Worm (Caenorhabditis elegans) whole organism, L4 larva: Measurements from ENCODE around the gene str-155.

ENCODE experiments used
- Y5F2A.4 ChIP-seq: fragments of 200-800 bp; sonication (Bioruptor generic); optimal IDR thresholded peaks from 2 replicates; lab custom pipeline; 2018; ENCODE audit warnings: mild to moderate bottlenecking, missing genetic modification characterization, missing compliant biosample characterization
- ZK337.2 ChIP-seq: fragments of 200-800 bp; sonication (Bioruptor generic); IDR thresholded peaks from 2 replicates; pipeline ENCODE4 v1.3.6; 2022; ENCODE audit warnings: missing genetic modification reagents, missing genetic modification characterization, missing compliant biosample characterization
- aha-1 ChIP-seq: fragments of 150-350 bp; peaks from one replicate; lab custom pipeline; 2014; ENCODE audit warnings: missing biosample characterization, missing genetic modification characterization
- ama-1 ChIP-seq: fragments of 150-350 bp; optimal IDR thresholded peaks from 2 replicates; lab custom pipeline; 2014; ENCODE audit warnings: inconsistent platforms, mixed read lengths
- ces-1 ChIP-seq: fragments of 150-350 bp; sonication (generic microtip); optimal IDR thresholded peaks from 4 replicates; lab custom pipeline; 2014; ENCODE audit warnings: missing biosample characterization, missing genetic modification reagents, missing genetic modification characterization
- dpl-1 ChIP-seq: fragments of 150-350 bp; optimal IDR thresholded peaks from 2 replicates; lab custom pipeline; 2014; ENCODE audit warnings: missing biosample characterization, missing genetic modification reagents, missing genetic modification characterization
- fkh-10 ChIP-seq: fragments of 150-350 bp; optimal IDR thresholded peaks from 2 replicates; lab custom pipeline; 2014; ENCODE audit warnings: missing biosample characterization, missing genetic modification reagents, missing genetic modification characterization
- jun-1 ChIP-seq: fragments of 150-350 bp; optimal IDR thresholded peaks from 2 replicates; lab custom pipeline; 2014; ENCODE audit warnings: missing biosample characterization, missing genetic modification reagents, missing genetic modification characterization
- nhr-237 ChIP-seq: sonication (generic microtip); optimal IDR thresholded peaks from 2 replicates; lab custom pipeline; 2017; ENCODE audit warnings: missing biosample characterization, missing genetic modification characterization
- nhr-25 ChIP-seq: sonication (generic microtip); optimal IDR thresholded peaks from 2 replicates; lab custom pipeline; 2017; ENCODE audit warnings: missing genetic modification characterization, mild to moderate bottlenecking, missing compliant biosample characterization, antibody characterized with exemption, moderate library complexity, borderline replicate concordance; ENCODE audit not compliant: insufficient read depth
- pha-4 ChIP-seq, 2 experiments: fragments of 150-350 bp in 1 of 2; fragments of 200-800 bp in 1 of 2; sonication (Bioruptor generic) in 1 of 2; IDR thresholded peaks in 1 of 2; optimal IDR thresholded peaks in 1 of 2; 2 replicates each; pipeline versions ENCODE4 v1.3.6 to Lab custom; 2014 to 2022; ENCODE audit warnings: missing genetic modification characterization in 2 of 2, missing genetic modification reagents in 2 of 2, missing biosample characterization in 1 of 2, missing compliant biosample characterization in 1 of 2
- unc-130 ChIP-seq: sonication (generic microtip); optimal IDR thresholded peaks from 2 replicates; lab custom pipeline; 2016; ENCODE audit warnings: missing genetic modification reagents, missing genetic modification characterization, missing compliant biosample characterization
- unc-39 ChIP-seq: sonication (generic microtip); optimal IDR thresholded peaks from 2 replicates; lab custom pipeline; 2017; ENCODE audit warnings: missing biosample characterization, missing genetic modification characterization

DNA sequence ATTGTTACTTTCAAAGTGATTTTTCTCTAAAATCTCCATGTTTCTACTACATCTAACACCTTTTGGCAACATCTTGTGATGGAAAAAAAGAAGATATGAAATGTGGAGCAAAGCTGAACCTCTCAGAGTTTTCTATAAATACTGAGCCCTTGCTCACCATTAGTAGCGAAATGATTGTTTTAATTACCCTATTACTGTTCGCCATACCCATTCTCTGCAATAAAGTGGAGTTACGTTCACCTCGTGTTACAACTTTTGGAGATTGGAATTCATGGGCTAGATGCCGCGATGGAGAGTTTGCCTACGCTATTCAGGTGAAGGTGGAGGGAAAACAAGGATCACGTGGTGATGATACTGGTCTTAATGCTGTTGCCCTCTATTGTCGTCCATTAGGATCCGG, 48.0 kb downstream of the str-155 start, which contains the start of gene txt-3:
- TF ChIP-seq Y5F2A.4 (GFP tag; lab: Kevin White, UChicago) (no peak), aha-1 (tag; lab: Kevin White, UChicago) (no peak), unc-39 (tag; lab: Kevin White, UChicago) (no peak), unc-130 (no peak), ZK337.2 (GFP tag; lab: Robert Waterston, UW) (no peak), ces-1 (no peak), nhr-25 (tag; lab: Kevin White, UChicago) (no peak), dpl-1 (GFP tag; lab: Kevin White, UChicago) (no peak), ama-1 (no peak), fkh-10 (no peak), pha-4 (GFP tag; IDR thresholded peaks at IDR 0.05; lab: Robert Waterston, UW) (no peak), pha-4 (tag; optimal IDR thresholded peaks at IDR 0.05; lab: Kevin White, UChicago) (no peak), nhr-237 (tag; lab: Kevin White, UChicago) (no peak), jun-1 (tag; lab: Kevin White, UChicago) (no peak)
